Worm (Caenorhabditis elegans): Measurements from ENCODE around the gene C25F9.8.

C25F9.8 gene

ce11 chrV:19390029-19390428 is 4.8 kb upstream of the C25F9.8 start, which contains the start of gene slcr-46.2:
Gene slcr-46.2 (minus strand): TSS chrV:19390129.
- TF ChIP-seq sptf-1 (tag; optimal IDR thresholded peaks at IDR 0.05) (no peak), snpc-4 (tag; optimal IDR thresholded peaks at IDR 0.05) (no peak), mep-1 (tag; optimal IDR thresholded peaks at IDR 0.05) (no peak), ham-2 (GFP tag; optimal IDR thresholded peaks at IDR 0.05) (no peak), unc-120 (tag; optimal IDR thresholded peaks at IDR 0.05; ENCODE audit: poor library complexity, severe bottlenecking) (no peak), unc-62 (GFP tag; optimal IDR thresholded peaks at IDR 0.05) (no peak), bed-3 (GFP tag; optimal IDR thresholded peaks at IDR 0.05) (no peak), lsy-2 (tag; optimal IDR thresholded peaks at IDR 0.05) (no peak), nhr-12 (tag; optimal IDR thresholded peaks at IDR 0.05) (no peak), ztf-11 (tag; optimal IDR thresholded peaks at IDR 0.05) (no peak), hlh-1 (tag; optimal IDR thresholded peaks at IDR 0.05) (no peak), blmp-1 (tag; optimal IDR thresholded peaks at IDR 0.05) (no peak)

- TF ChIP-seq sptf-1 (tag; optimal IDR thresholded peaks at IDR 0.05): peak; percentile 28
- no peak for TF ChIP-seq ham-2 (GFP tag; optimal IDR thresholded peaks at IDR 0.05)
- TF ChIP-seq pha-4 (tag; optimal IDR thresholded peaks at IDR 0.05): peak; percentile 15
- no peak for TF ChIP-seq cnd-1 (tag; optimal IDR thresholded peaks at IDR 0.05)
- TF ChIP-seq lin-13 (tag; optimal IDR thresholded peaks at IDR 0.05): no peak
- peak; percentile 18 for TF ChIP-seq mep-1 (tag; optimal IDR thresholded peaks at IDR 0.05)
- TF ChIP-seq ceh-83 (GFP tag; optimal IDR thresholded peaks at IDR 0.05): no peak
- no peak for TF ChIP-seq lin-32 (GFP tag; optimal IDR thresholded peaks at IDR 0.05)
- TF ChIP-seq blmp-1 (tag; optimal IDR thresholded peaks at IDR 0.05): no peak
- no peak for TF ChIP-seq ztf-11 (tag; optimal IDR thresholded peaks at IDR 0.05)
- TF ChIP-seq nhr-76 (tag; optimal IDR thresholded peaks at IDR 0.05): no peak
- TF ChIP-seq unc-39 (tag; optimal IDR thresholded peaks at IDR 0.05): no peak
These were observed 3.6 kb upstream of the C25F9.8 start for ce11 chrV:19391242-19391641.

- no peak for TF ChIP-seq zip-8 (tag; optimal IDR thresholded peaks at IDR 0.05)
- no peak for TF ChIP-seq tbx-8 (GFP tag; optimal IDR thresholded peaks at IDR 0.05)
- no peak for TF ChIP-seq mep-1 (tag; optimal IDR thresholded peaks at IDR 0.05)
- TF ChIP-seq nhr-12 (tag; optimal IDR thresholded peaks at IDR 0.05): no peak
- TF ChIP-seq ceh-83 (GFP tag; optimal IDR thresholded peaks at IDR 0.05): no peak
- TF ChIP-seq pha-4 (tag; optimal IDR thresholded peaks at IDR 0.05): no peak
- no peak for TF ChIP-seq hlh-1 (tag; optimal IDR thresholded peaks at IDR 0.05)
- TF ChIP-seq blmp-1 (tag; optimal IDR thresholded peaks at IDR 0.05): no peak
- no peak for TF ChIP-seq mls-2 (tag; optimal IDR thresholded peaks at IDR 0.05)
- TF ChIP-seq nhr-28 (tag; optimal IDR thresholded peaks at IDR 0.05): no peak
- TF ChIP-seq ceh-39 (tag; optimal IDR thresholded peaks at IDR 0.05): no peak
- no peak for TF ChIP-seq cnd-1 (tag; optimal IDR thresholded peaks at IDR 0.05)
These were observed 1.9 kb downstream of the C25F9.8 start for ce11 chrV:19396576-19397313.

- no peak for TF ChIP-seq hlh-1 (tag; optimal IDR thresholded peaks at IDR 0.05)
- TF ChIP-seq M03D4.4 (tag; optimal IDR thresholded peaks at IDR 0.05): no peak
- TF ChIP-seq ceh-83 (GFP tag; optimal IDR thresholded peaks at IDR 0.05): no peak
- TF ChIP-seq lin-32 (GFP tag; optimal IDR thresholded peaks at IDR 0.05): no peak
- no peak for TF ChIP-seq unc-62 (GFP tag; optimal IDR thresholded peaks at IDR 0.05)
- no peak for TF ChIP-seq ztf-11 (tag; optimal IDR thresholded peaks at IDR 0.05)
- no peak for TF ChIP-seq unc-120 (tag; optimal IDR thresholded peaks at IDR 0.05; ENCODE audit: poor library complexity, severe bottlenecking)
- TF ChIP-seq cnd-1 (tag; optimal IDR thresholded peaks at IDR 0.05): no peak
- TF ChIP-seq unc-39 (tag; optimal IDR thresholded peaks at IDR 0.05): no peak
- no peak for TF ChIP-seq mep-1 (tag; optimal IDR thresholded peaks at IDR 0.05)
- no peak for TF ChIP-seq mab-5 (tag; optimal IDR thresholded peaks at IDR 0.05)
- TF ChIP-seq lsy-2 (tag; optimal IDR thresholded peaks at IDR 0.05): no peak
These were observed 3.5 kb downstream of the C25F9.8 start for ce11 chrV:19398396-19398795.

ce11 chrV:19398882-19399281 is 4.0 kb downstream of the C25F9.8 start, which contains the start of gene C25F9.13:
Gene C25F9.13 (minus strand): TSS chrV:19398982.
- TF ChIP-seq ceh-43 (GFP tag; optimal IDR thresholded peaks at IDR 0.05): no peak

- TF ChIP-seq lin-13 (tag; optimal IDR thresholded peaks at IDR 0.05) (no peak), nhr-28 (tag; optimal IDR thresholded peaks at IDR 0.05) (no peak), unc-120 (tag; optimal IDR thresholded peaks at IDR 0.05; ENCODE audit: poor library complexity, severe bottlenecking) (no peak), sptf-1 (tag; optimal IDR thresholded peaks at IDR 0.05) (no peak), sem-2 (GFP tag; optimal IDR thresholded peaks at IDR 0.05) (no peak), flh-1 (GFP tag; optimal IDR thresholded peaks at IDR 0.05) (no peak), nhr-237 (tag; optimal IDR thresholded peaks at IDR 0.05) (no peak)
These were observed 5.8 kb downstream of the C25F9.8 start, which contains the start of gene srw-86 for ce11 chrV:19400619-19401018. Gene srw-86 (minus strand): TSS chrV:19400719.

All from whole organism, mixed stage, embryonic.